Worm (Caenorhabditis elegans): ENCODE data around the gene exo-1.
A peak's percentile ranks its signal among the peaks of the same experiment; 100 is the strongest.

exo-1 gene

ce11 chrIII:13423414-13423813, at the start of gene exo-1 (continued):
- TF ChIP-seq egl-44 (GFP tag; IDR thresholded peaks at IDR 0.05): no peak
- no peak for TF ChIP-seq fkh-3 (tag; optimal IDR thresholded peaks at IDR 0.05)
- TF ChIP-seq F39B2.1 (GFP tag; IDR thresholded peaks at IDR 0.05): no peak
- TF ChIP-seq tbp1 (GFP tag; optimal IDR thresholded peaks at IDR 0.05): peak; percentile 31
- no peak for TF ChIP-seq mes-4 (tag; optimal IDR thresholded peaks at IDR 0.05)
- no peak for TF ChIP-seq sea-2 (GFP tag; IDR thresholded peaks at IDR 0.05)
- TF ChIP-seq ZK185.1 (tag; optimal IDR thresholded peaks at IDR 0.05; ENCODE audit: poor library complexity, severe bottlenecking): no peak
- 0 out of 2 replicates have a peak, but pooled peaks have one; percentile 18 for TF ChIP-seq egrh-3 (GFP tag; IDR thresholded peaks at IDR 0.05)
- TF ChIP-seq madf-10 (tag; optimal IDR thresholded peaks at IDR 0.05): no peak
- TF ChIP-seq madf-8 (GFP tag; conservative IDR thresholded peaks at IDR 0.05): no peak
- no peak for TF ChIP-seq sdz-38 (tag; optimal IDR thresholded peaks at IDR 0.05)
- TF ChIP-seq ceh-91 (GFP tag; IDR thresholded peaks at IDR 0.05): peak; percentile 49
- TF ChIP-seq K12H6.12 (tag; optimal IDR thresholded peaks at IDR 0.05): no peak
- no peak for TF ChIP-seq ceh-58 (GFP tag; IDR thresholded peaks at IDR 0.05)
- TF ChIP-seq Y53F4B.3 (GFP tag; IDR thresholded peaks at IDR 0.05): no peak
- no peak for TF ChIP-seq rpc-1 (optimal IDR thresholded peaks at IDR 0.05)
- TF ChIP-seq rpc-1 (tag; optimal IDR thresholded peaks at IDR 0.05): no peak
- no peak for TF ChIP-seq T07F8.4 (tag; optimal IDR thresholded peaks at IDR 0.05)
- TF ChIP-seq ceh-27 (GFP tag; optimal IDR thresholded peaks at IDR 0.05): peak; percentile 46
- TF ChIP-seq atf-7 (tag; optimal IDR thresholded peaks at IDR 0.05): no peak
- no peak for TF ChIP-seq madf-3 (GFP tag; IDR thresholded peaks at IDR 0.05)
- TF ChIP-seq lin-35 (GFP tag; optimal IDR thresholded peaks at IDR 0.05): peak in 1 of 3 experiments; percentile 83
- no peak for TF ChIP-seq cebp-1 (GFP tag; IDR thresholded peaks at IDR 0.05)
- no peak for TF ChIP-seq cebp-1 (tag; optimal IDR thresholded peaks at IDR 0.05)
- TF ChIP-seq Y67H2A.10 (GFP tag; conservative IDR thresholded peaks at IDR 0.05): no peak
- TF ChIP-seq ztf-25 (GFP tag; IDR thresholded peaks at IDR 0.05): no peak
- TF ChIP-seq Y53G8AR.9 (GFP tag; conservative IDR thresholded peaks at IDR 0.05): no peak
- TF ChIP-seq unc-130 (GFP tag; optimal IDR thresholded peaks at IDR 0.05): peak; percentile 53
- no peak for TF ChIP-seq pbrm-1 (GFP tag; IDR thresholded peaks at IDR 0.05)
- TF ChIP-seq dox-1 (GFP tag; IDR thresholded peaks at IDR 0.05): 0 out of 2 replicates have a peak, but pooled peaks have one; percentile 30
- peak; percentile 10; the same call in 1 of the 2 replicates for TF ChIP-seq F33H1.4 (GFP tag; IDR thresholded peaks at IDR 0.05)
- TF ChIP-seq Y95B8A.8 (GFP tag; IDR thresholded peaks at IDR 0.05): no peak
- TF ChIP-seq F23B12.7 (tag; optimal IDR thresholded peaks at IDR 0.05; ENCODE audit: insufficient read depth): peak; percentile 95
- no peak for TF ChIP-seq snpc-1.1 (tag; optimal IDR thresholded peaks at IDR 0.05; ENCODE audit: insufficient read depth)
- TF ChIP-seq hrde-1 (tag; optimal IDR thresholded peaks at IDR 0.05; ENCODE audit: borderline replicate concordance): no peak
- TF ChIP-seq ceh-40 (GFP tag; IDR thresholded peaks at IDR 0.05): no peak
- TF ChIP-seq Y79H2A.3 (GFP tag; conservative IDR thresholded peaks at IDR 0.05): no peak
- TF ChIP-seq aptf-3 (GFP tag; IDR thresholded peaks at IDR 0.05): no peak
- TF ChIP-seq dpff-1 (tag; optimal IDR thresholded peaks at IDR 0.05): no peak
- TF ChIP-seq lin-40 (tag; optimal IDR thresholded peaks at IDR 0.05): no peak
- TF ChIP-seq let-526 (GFP tag; IDR thresholded peaks at IDR 0.05): no peak
- TF ChIP-seq unc-62 (GFP tag; optimal IDR thresholded peaks at IDR 0.05): no peak
- TF ChIP-seq hmg-20 (GFP tag; IDR thresholded peaks at IDR 0.05): no peak
- no peak for TF ChIP-seq snpc-1.3 (tag; optimal IDR thresholded peaks at IDR 0.05; ENCODE audit: insufficient read depth)
- TF ChIP-seq aptf-2 (GFP tag; conservative IDR thresholded peaks at IDR 0.05): no peak
- TF ChIP-seq let-607 (tag; optimal IDR thresholded peaks at IDR 0.05): no peak
- TF ChIP-seq C06A6.2 (GFP tag; conservative IDR thresholded peaks at IDR 0.05): no peak
- no peak for TF ChIP-seq nfyb-1 (GFP tag; IDR thresholded peaks at IDR 0.05)
- no peak for TF ChIP-seq F49E8.2 (tag; optimal IDR thresholded peaks at IDR 0.05; ENCODE audit: insufficient read depth)

Measured in whole organism, young adult.